Worm (Caenorhabditis elegans): ENCODE results near the gene T26E4.10.
A peak's percentile ranks its signal among the peaks of the same experiment; 100 is the strongest.

Gene T26E4.10

ce11 chrV:15776651-15777050 lies 21.4 kb downstream of the T26E4.10 start, which contains the start of gene nhr-283:
Gene nhr-283, minus strand, starts transcription at chrV:15776751.
- TF ChIP-seq F13C5.2 (tag; optimal IDR thresholded peaks at IDR 0.05) (no peak), scrt-1 (GFP tag; IDR thresholded peaks at IDR 0.05) (no peak), aly-1 (tag; optimal IDR thresholded peaks at IDR 0.05) (no peak), ama-1 (optimal IDR thresholded peaks at IDR 0.05) (no peak), ceh-13 (GFP tag; optimal IDR thresholded peaks at IDR 0.05) (no peak), ceh-36 (tag; optimal IDR thresholded peaks at IDR 0.05) (no peak), B0310.2 (tag; optimal IDR thresholded peaks at IDR 0.05) (no peak), flt-1 (GFP tag; IDR thresholded peaks at IDR 0.05) (no peak), pes-1 (GFP tag; IDR thresholded peaks at IDR 0.05) (no peak), hmg-4 (GFP tag; optimal IDR thresholded peaks at IDR 0.05) (no peak), hmbx-1 (tag; optimal IDR thresholded peaks at IDR 0.05) (no peak), tra-4 (tag; optimal IDR thresholded peaks at IDR 0.05) (no peak), sea-1 (GFP tag; conservative IDR thresholded peaks at IDR 0.05) (no peak), hnd-1 (tag; optimal IDR thresholded peaks at IDR 0.05) (no peak), ets-7 (tag; optimal IDR thresholded peaks at IDR 0.05) (no peak)

ce11 chrV:15773941-15774340 lies 24.1 kb downstream of the T26E4.10 start:
- TF ChIP-seq ceh-36 (tag; optimal IDR thresholded peaks at IDR 0.05) (no peak), tra-4 (tag; optimal IDR thresholded peaks at IDR 0.05) (no peak), ceh-13 (GFP tag; optimal IDR thresholded peaks at IDR 0.05) (no peak), pes-1 (GFP tag; IDR thresholded peaks at IDR 0.05) (no peak), tbx-37 (GFP tag; conservative IDR thresholded peaks at IDR 0.05) (no peak), ets-7 (tag; optimal IDR thresholded peaks at IDR 0.05) (no peak)

- TF ChIP-seq hmbx-1 (tag; optimal IDR thresholded peaks at IDR 0.05) (no peak), pes-1 (GFP tag; IDR thresholded peaks at IDR 0.05) (no peak), aly-1 (tag; optimal IDR thresholded peaks at IDR 0.05) (no peak), sea-1 (GFP tag; conservative IDR thresholded peaks at IDR 0.05) (no peak), ama-1 (optimal IDR thresholded peaks at IDR 0.05) (no peak), ets-7 (tag; optimal IDR thresholded peaks at IDR 0.05) (no peak), tra-4 (tag; optimal IDR thresholded peaks at IDR 0.05) (no peak), ceh-36 (tag; optimal IDR thresholded peaks at IDR 0.05) (no peak), F13C5.2 (tag; optimal IDR thresholded peaks at IDR 0.05) (no peak), hmg-4 (GFP tag; optimal IDR thresholded peaks at IDR 0.05) (no peak), hnd-1 (tag; optimal IDR thresholded peaks at IDR 0.05) (no peak), ceh-13 (GFP tag; optimal IDR thresholded peaks at IDR 0.05) (no peak), tbx-37 (GFP tag; conservative IDR thresholded peaks at IDR 0.05) (no peak), flt-1 (GFP tag; IDR thresholded peaks at IDR 0.05) (no peak), B0310.2 (tag; optimal IDR thresholded peaks at IDR 0.05) (no peak)
Observed at ce11 chrV:15773141-15773540, 24.9 kb downstream of the T26E4.10 start, which contains the start of gene nhr-60. Gene nhr-60, minus strand, starts transcription at chrV:15773241.

DNA sequence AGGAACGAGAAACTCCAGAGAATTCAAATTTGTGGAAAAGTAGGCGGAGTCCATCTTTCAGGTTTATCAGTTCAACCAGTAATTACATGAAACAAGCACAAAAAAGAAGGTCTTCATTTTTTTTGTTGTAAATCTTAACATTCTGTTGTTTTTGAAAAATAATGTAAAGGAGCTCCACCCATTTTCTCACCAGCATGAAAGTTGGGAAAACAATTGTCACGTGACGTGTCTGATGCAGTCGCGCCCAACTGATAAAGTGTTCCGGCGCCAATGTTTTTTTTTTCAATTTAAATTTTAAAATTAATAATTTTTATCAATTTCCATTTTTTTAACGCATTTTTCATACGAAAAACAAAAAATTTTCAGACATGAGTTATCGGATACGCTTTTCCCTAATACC lies 28.9 kb downstream of the T26E4.10 start, which contains the start of gene F57A10.4:
Gene F57A10.4 (plus strand): TSS at position 367 of the 400 bp plus-strand sequence.
- no peak for TF ChIP-seq ceh-36 (tag; optimal IDR thresholded peaks at IDR 0.05)
- no peak for TF ChIP-seq tbx-11 (GFP tag; IDR thresholded peaks at IDR 0.05)
- TF ChIP-seq tra-4 (tag; optimal IDR thresholded peaks at IDR 0.05) = no peak
- no peak for TF ChIP-seq aly-1 (tag; optimal IDR thresholded peaks at IDR 0.05)
- TF ChIP-seq pes-1 (GFP tag; IDR thresholded peaks at IDR 0.05) = no peak
- no peak for TF ChIP-seq F13C5.2 (tag; optimal IDR thresholded peaks at IDR 0.05)
- TF ChIP-seq ceh-13 (GFP tag; optimal IDR thresholded peaks at IDR 0.05) = no peak
- no peak for TF ChIP-seq ama-1 (optimal IDR thresholded peaks at IDR 0.05)
- TF ChIP-seq flt-1 (GFP tag; IDR thresholded peaks at IDR 0.05) = no peak
- no peak for TF ChIP-seq hnd-1 (tag; optimal IDR thresholded peaks at IDR 0.05)
- no peak for TF ChIP-seq hmbx-1 (tag; optimal IDR thresholded peaks at IDR 0.05)
- no peak for TF ChIP-seq sea-1 (GFP tag; conservative IDR thresholded peaks at IDR 0.05)
- no peak for TF ChIP-seq scrt-1 (GFP tag; IDR thresholded peaks at IDR 0.05)
- no peak for TF ChIP-seq B0310.2 (tag; optimal IDR thresholded peaks at IDR 0.05)
- no peak for TF ChIP-seq hmg-4 (GFP tag; optimal IDR thresholded peaks at IDR 0.05)
- no peak for TF ChIP-seq ets-7 (tag; optimal IDR thresholded peaks at IDR 0.05)
- TF ChIP-seq tbx-37 (GFP tag; conservative IDR thresholded peaks at IDR 0.05) = no peak

DNA sequence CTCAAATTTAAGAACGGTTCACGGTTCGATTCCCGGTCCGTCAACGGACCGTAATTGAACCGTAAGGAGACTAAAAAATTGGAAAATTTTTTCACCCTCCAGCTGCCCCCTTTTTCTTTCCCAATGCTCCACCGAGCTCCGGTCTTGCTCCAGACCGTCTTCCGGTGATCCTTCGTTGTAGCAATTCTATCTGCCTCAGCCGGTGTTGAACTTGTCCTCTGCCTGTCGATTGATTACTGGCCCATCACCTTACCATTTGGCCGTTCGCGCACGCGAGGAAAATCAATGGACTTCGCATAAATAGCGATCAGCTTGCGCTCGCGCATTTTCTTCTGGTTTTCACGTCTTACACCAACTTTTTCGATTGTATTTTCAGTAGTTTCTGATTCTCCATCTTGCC lies 30.6 kb downstream of the T26E4.10 start:
- peak; percentile 73 for TF ChIP-seq pes-1 (GFP tag; IDR thresholded peaks at IDR 0.05)
- TF ChIP-seq flt-1 (GFP tag; IDR thresholded peaks at IDR 0.05) = peak; percentile 28; the same call in 1 of the 2 replicates
- TF ChIP-seq scrt-1 (GFP tag; IDR thresholded peaks at IDR 0.05) = peak; percentile 51; the same call in 1 of the 2 replicates

- TF ChIP-seq F13C5.2 (tag; optimal IDR thresholded peaks at IDR 0.05) (peak; percentile 66), tra-4 (tag; optimal IDR thresholded peaks at IDR 0.05) (no peak), tbx-11 (GFP tag; IDR thresholded peaks at IDR 0.05) (no peak), scrt-1 (GFP tag; IDR thresholded peaks at IDR 0.05) (no peak), ets-7 (tag; optimal IDR thresholded peaks at IDR 0.05) (no peak), hmg-4 (GFP tag; optimal IDR thresholded peaks at IDR 0.05) (no peak), sea-1 (GFP tag; conservative IDR thresholded peaks at IDR 0.05) (no peak), flt-1 (GFP tag; IDR thresholded peaks at IDR 0.05) (0 out of 2 replicates have a peak, but pooled peaks have one; percentile 13)
Observed at ce11 chrV:15766122-15766594, 31.9 kb downstream of the T26E4.10 start, which contains the start of the genes haf-3 and F57A10.2. Gene haf-3, minus strand, starts transcription at chrV:15766172. Gene F57A10.2, plus strand, starts transcription at chrV:15766575.

ce11 chrV:15758449-15758848 lies 39.6 kb downstream of the T26E4.10 start, which contains the start of gene str-9:
Gene str-9, plus strand, starts transcription at chrV:15758749.
- TF ChIP-seq hmg-4 (GFP tag; optimal IDR thresholded peaks at IDR 0.05) (no peak), B0310.2 (tag; optimal IDR thresholded peaks at IDR 0.05) (no peak), ets-7 (tag; optimal IDR thresholded peaks at IDR 0.05) (no peak), ceh-13 (GFP tag; optimal IDR thresholded peaks at IDR 0.05) (no peak), hmbx-1 (tag; optimal IDR thresholded peaks at IDR 0.05) (no peak), pes-1 (GFP tag; IDR thresholded peaks at IDR 0.05) (no peak), tbx-11 (GFP tag; IDR thresholded peaks at IDR 0.05) (no peak), ama-1 (optimal IDR thresholded peaks at IDR 0.05) (no peak), F13C5.2 (tag; optimal IDR thresholded peaks at IDR 0.05) (no peak), ceh-36 (tag; optimal IDR thresholded peaks at IDR 0.05) (no peak)
